Fruit fly (Drosophila melanogaster) Kc167 (cell line): Measurements from ENCODE around the gene CG13287.

Experiments used
- Myc ChIP-seq: fragments of >200 bp; optimal IDR thresholded peaks from 2 replicates; lab custom pipeline; 2017; ENCODE audit warnings: missing external identifiers
- Sin3A ChIP-seq: fragments of >200 bp; optimal IDR thresholded peaks from 2 replicates; lab custom pipeline; 2018; ENCODE audit warnings: missing external identifiers
- h ChIP-seq: fragments of >200 bp; optimal IDR thresholded peaks from 3 replicates; lab custom pipeline; 2018; ENCODE audit warnings: missing external identifiers
- insv ChIP-seq: fragments of >200 bp; optimal IDR thresholded peaks from 3 replicates; lab custom pipeline; 2018; ENCODE audit warnings: missing external identifiers
- psq ChIP-seq: fragments of >200 bp; optimal IDR thresholded peaks from 2 replicates; lab custom pipeline; 2017; ENCODE audit warnings: missing external identifiers
- ttk ChIP-seq: sonication (Bioruptor generic); optimal IDR thresholded peaks from 2 replicates; lab custom pipeline; 2017; ENCODE audit warnings: missing external identifiers

- TF ChIP-seq psq (lab: Kevin White, UChicago): no peak
- TF ChIP-seq Myc (lab: Kevin White, UChicago): no peak
- no peak for TF ChIP-seq h
- no peak for TF ChIP-seq Sin3A
- no peak for TF ChIP-seq ttk (lab: Kevin White, UChicago)
- no peak for TF ChIP-seq insv (lab: Kevin White, UChicago)
These were observed 15.2 kb upstream of the CG13287 start for dm6 chr3L:5866924-5867323.
